Fruit fly (Drosophila melanogaster) whole organism, embryonic: Measurements from ENCODE around the gene CG13690.
A peak's percentile ranks its signal among the peaks of the same experiment; 100 is the strongest.

Experiments
- ATbp ChIP-seq: fragments of 200-800 bp; sonication (Bioruptor generic); optimal IDR thresholded peaks from 2 replicates; lab custom pipeline; 2017; ENCODE audit warnings: missing biosample characterization, mild to moderate bottlenecking, missing genetic modification characterization, missing genetic modification reagents
- CG10321 ChIP-seq: fragments of 200-800 bp; sonication (Bioruptor generic); IDR thresholded peaks from 2 replicates; pipeline ENCODE4 v1.3.6; 2022; ENCODE audit warnings: missing biosample characterization, missing genetic modification characterization
- CG10431 ChIP-seq: fragments of 200-800 bp; sonication (Bioruptor generic); optimal IDR thresholded peaks from 3 replicates; lab custom pipeline; 2018; ENCODE audit warnings: missing biosample characterization, mild to moderate bottlenecking, missing genetic modification characterization
- CG11456 ChIP-seq: fragments of 200-800 bp; sonication (Bioruptor generic); IDR thresholded peaks from 3 replicates; pipeline ENCODE4 v1.3.6; 2022; ENCODE audit warnings: missing biosample characterization, missing genetic modification characterization
- CG12219 ChIP-seq: fragments of 200-800 bp; sonication (Bioruptor generic); optimal IDR thresholded peaks from 3 replicates; lab custom pipeline; 2018; ENCODE audit warnings: missing biosample characterization, mild to moderate bottlenecking, missing genetic modification characterization
- CG12391 ChIP-seq: fragments of 200-800 bp; sonication (Bioruptor generic); optimal IDR thresholded peaks from 3 replicates; lab custom pipeline; 2018; ENCODE audit warnings: missing biosample characterization, mild to moderate bottlenecking, missing genetic modification characterization, moderate library complexity
- CG14965 ChIP-seq: fragments of 200-800 bp; sonication (Bioruptor generic); optimal IDR thresholded peaks from 2 replicates; lab custom pipeline; 2016; ENCODE audit warnings: missing biosample characterization, missing genetic modification characterization, borderline replicate concordance
- CG15073 ChIP-seq: fragments of 200-800 bp; sonication (Bioruptor generic); optimal IDR thresholded peaks from 2 replicates; lab custom pipeline; 2016; ENCODE audit warnings: missing biosample characterization, missing genetic modification characterization
- CG17568 ChIP-seq: fragments of 200-800 bp; sonication (Bioruptor generic); optimal IDR thresholded peaks from 2 replicates; lab custom pipeline; 2018; ENCODE audit warnings: missing biosample characterization, mild to moderate bottlenecking, missing genetic modification characterization, moderate library complexity
- CG2875 ChIP-seq: fragments of 200-800 bp; sonication (Bioruptor generic); optimal IDR thresholded peaks from 2 replicates; lab custom pipeline; 2017; ENCODE audit warnings: missing biosample characterization, mild to moderate bottlenecking, missing genetic modification characterization, missing genetic modification reagents
- CG31224 ChIP-seq: fragments of 200-800 bp; sonication (Bioruptor generic); IDR thresholded peaks from 2 replicates; pipeline ENCODE4 v1.3.6; 2022; ENCODE audit warnings: missing biosample characterization, missing genetic modification characterization
- CG3281 ChIP-seq: fragments of 200-800 bp; sonication (Bioruptor generic); optimal IDR thresholded peaks from 3 replicates; lab custom pipeline; 2017; ENCODE audit warnings: missing biosample characterization, mild to moderate bottlenecking, missing genetic modification characterization
- CG3407 ChIP-seq: fragments of 200-800 bp; sonication (Bioruptor generic); optimal IDR thresholded peaks from 2 replicates; lab custom pipeline; 2018; ENCODE audit warnings: missing biosample characterization, mild to moderate bottlenecking, missing genetic modification characterization
- CG4617 ChIP-seq: fragments of 200-800 bp; sonication (Bioruptor generic); optimal IDR thresholded peaks from 3 replicates; lab custom pipeline; 2016; ENCODE audit warnings: missing biosample characterization, missing genetic modification characterization, borderline replicate concordance
- CG6791 ChIP-seq: fragments of 200-800 bp; sonication (Bioruptor generic); IDR thresholded peaks from 3 replicates; pipeline ENCODE4 v1.3.6; 2022; ENCODE audit warnings: missing biosample characterization, missing genetic modification characterization; ENCODE audit not compliant: partially characterized antibody
- CG6854 ChIP-seq: fragments of 200-800 bp; sonication (Bioruptor generic); optimal IDR thresholded peaks from 3 replicates; lab custom pipeline; 2017; ENCODE audit warnings: missing biosample characterization, mild to moderate bottlenecking, missing genetic modification characterization
- CG9609 ChIP-seq: fragments of 200-800 bp; sonication (Bioruptor generic); optimal IDR thresholded peaks from 3 replicates; lab custom pipeline; 2016; ENCODE audit warnings: missing biosample characterization, missing genetic modification characterization
- CG9817 ChIP-seq: fragments of 200-800 bp; sonication (Bioruptor generic); optimal IDR thresholded peaks from 2 replicates; lab custom pipeline; 2018; ENCODE audit warnings: missing biosample characterization, mild to moderate bottlenecking, missing genetic modification characterization, moderate library complexity
- Camta ChIP-seq: fragments of 200-800 bp; sonication (Bioruptor generic); optimal IDR thresholded peaks from 2 replicates; lab custom pipeline; 2016; ENCODE audit warnings: missing biosample characterization, missing genetic modification characterization
- D ChIP-seq, 2 experiments: fragments of 200-800 bp in 1 of 2; fragments of >200 bp in 1 of 2; sonication (Bioruptor generic) in 1 of 2; optimal IDR thresholded peaks; 2 replicates in 1 of 2; 3 replicates in 1 of 2; lab custom pipeline; 2017; ENCODE audit warnings: mild to moderate bottlenecking in 1 of 2, missing biosample characterization in 1 of 2, missing genetic modification characterization in 1 of 2, missing genetic modification reagents in 1 of 2
- Doc3 ChIP-seq: fragments of 200-800 bp; sonication (Bioruptor generic); IDR thresholded peaks from 3 replicates; pipeline ENCODE4 v1.3.6; 2022; ENCODE audit warnings: missing biosample characterization, missing genetic modification characterization; ENCODE audit not compliant: partially characterized antibody
- Eip74EF ChIP-seq, 2 experiments: fragments of 200-800 bp in 1 of 2; fragments of >200 bp in 1 of 2; sonication (Bioruptor generic) in 1 of 2; optimal IDR thresholded peaks; 2 replicates each; lab custom pipeline; 2017 to 2019; ENCODE audit warnings: missing biosample characterization in 2 of 2, missing genetic modification characterization in 2 of 2, mild to moderate bottlenecking in 1 of 2, moderate library complexity in 1 of 2
- Ets65A ChIP-seq: fragments of 200-800 bp; sonication (Bioruptor generic); peaks from one replicate; lab custom pipeline; 2016; ENCODE audit warnings: missing biosample characterization, missing genetic modification characterization
- GATAe ChIP-seq: fragments of 200-800 bp; sonication (Bioruptor generic); conservative IDR thresholded peaks from 2 replicates; pipeline ENCODE4 v1.3.6; 2022; ENCODE audit warnings: missing biosample characterization, missing genetic modification characterization
- Nf-YC ChIP-seq: fragments of 200-800 bp; optimal IDR thresholded peaks from 3 replicates; lab custom pipeline; 2019; ENCODE audit warnings: missing biosample characterization, mild to moderate bottlenecking, missing genetic modification characterization, moderate library complexity
- Ravus ChIP-seq: fragments of 200-800 bp; sonication (Bioruptor generic); IDR thresholded peaks from 2 replicates; pipeline ENCODE4 v1.3.6; 2022; ENCODE audit warnings: missing biosample characterization, missing genetic modification characterization
- Sox102F ChIP-seq: fragments of 200-800 bp; sonication (Bioruptor generic); optimal IDR thresholded peaks from 2 replicates; lab custom pipeline; 2018; ENCODE audit warnings: missing biosample characterization, mild to moderate bottlenecking, missing genetic modification characterization, moderate library complexity
- Sry-δ ChIP-seq: fragments of 200-800 bp; sonication (Bioruptor generic); optimal IDR thresholded peaks from 2 replicates; lab custom pipeline; 2016; ENCODE audit warnings: missing biosample characterization, missing genetic modification characterization
- Stat92E ChIP-seq, 3 experiments: fragments of >200 bp in 2 of 3; fragments of 200-800 bp in 1 of 3; sonication (Bioruptor generic) in 1 of 3; optimal IDR thresholded peaks; 2 replicates each; lab custom pipeline; 2017 to 2019; ENCODE audit warnings: missing biosample characterization in 3 of 3, missing genetic modification characterization in 3 of 3, mild to moderate bottlenecking in 1 of 3, moderate library complexity in 1 of 3
- Xbp1 ChIP-seq: fragments of 200-800 bp; sonication (Bioruptor generic); optimal IDR thresholded peaks from 3 replicates; lab custom pipeline; 2016; ENCODE audit warnings: missing biosample characterization, mild to moderate bottlenecking, missing genetic modification characterization
- al ChIP-seq: fragments of 200-800 bp; sonication (Bioruptor generic); IDR thresholded peaks from 2 replicates; pipeline ENCODE4 v1.3.6; 2022; ENCODE audit warnings: missing biosample characterization, missing genetic modification characterization
- ap ChIP-seq: fragments of 200-800 bp; sonication (Bioruptor generic); IDR thresholded peaks from 2 replicates; pipeline ENCODE4 v1.3.6; 2022; ENCODE audit warnings: missing biosample characterization, missing genetic modification characterization
- ase ChIP-seq: fragments of 200-800 bp; sonication (Bioruptor generic); IDR thresholded peaks from 3 replicates; pipeline ENCODE4 v1.3.6; 2022; ENCODE audit warnings: missing biosample characterization, missing genetic modification characterization
- ato ChIP-seq: fragments of 200-800 bp; sonication (Bioruptor generic); IDR thresholded peaks from 2 replicates; pipeline ENCODE4 v1.3.6; 2022; ENCODE audit warnings: missing biosample characterization, missing genetic modification characterization; ENCODE audit not compliant: partially characterized antibody
- bcd ChIP-seq: fragments of 200-800 bp; sonication (Bioruptor generic); optimal IDR thresholded peaks from 2 replicates; lab custom pipeline; 2017; ENCODE audit warnings: missing biosample characterization, mild to moderate bottlenecking, missing genetic modification characterization
- br ChIP-seq: fragments of >200 bp; optimal IDR thresholded peaks from 2 replicates; lab custom pipeline; 2017
- cwo ChIP-seq: fragments of 200-800 bp; sonication (Bioruptor generic); optimal IDR thresholded peaks from 3 replicates; lab custom pipeline; 2017; ENCODE audit warnings: missing biosample characterization, missing genetic modification characterization, mild to moderate bottlenecking, moderate library complexity, missing genetic modification reagents
- dati ChIP-seq: fragments of 200-800 bp; sonication (Bioruptor generic); IDR thresholded peaks from 2 replicates; pipeline ENCODE4 v1.3.6; 2022; ENCODE audit warnings: missing biosample characterization, missing genetic modification characterization
- dimm ChIP-seq: fragments of 200-800 bp; sonication (Bioruptor generic); IDR thresholded peaks from 2 replicates; pipeline ENCODE4 v1.3.6; 2022; ENCODE audit warnings: missing biosample characterization, missing genetic modification characterization
- fd3F ChIP-seq: fragments of 200-800 bp; sonication (Bioruptor generic); optimal IDR thresholded peaks from 2 replicates; lab custom pipeline; 2018; ENCODE audit warnings: missing biosample characterization, mild to moderate bottlenecking, missing genetic modification characterization, moderate library complexity
- mld ChIP-seq: fragments of 200-800 bp; sonication (Bioruptor generic); IDR thresholded peaks from 3 replicates; pipeline ENCODE4 v1.3.6; 2022; ENCODE audit warnings: missing biosample characterization, missing genetic modification characterization; ENCODE audit not compliant: partially characterized antibody
- nerfin-2 ChIP-seq: fragments of 200-800 bp; sonication (Bioruptor generic); IDR thresholded peaks from 2 replicates; pipeline ENCODE4 v1.3.6; 2022; ENCODE audit warnings: missing biosample characterization, missing genetic modification characterization; ENCODE audit not compliant: partially characterized antibody
- rib ChIP-seq: fragments of 200-800 bp; sonication (Bioruptor generic); IDR thresholded peaks from 2 replicates; pipeline ENCODE4 v1.3.6; 2022; ENCODE audit warnings: missing biosample characterization, missing genetic modification characterization
- slou ChIP-seq: fragments of 200-800 bp; sonication (Bioruptor generic); optimal IDR thresholded peaks from 3 replicates; lab custom pipeline; 2016; ENCODE audit warnings: missing biosample characterization, missing genetic modification characterization
- sr ChIP-seq: fragments of 200-800 bp; sonication (Bioruptor generic); IDR thresholded peaks from 3 replicates; pipeline ENCODE4 v1.3.6; 2022; ENCODE audit warnings: missing biosample characterization, missing genetic modification characterization
- unc-4 ChIP-seq: fragments of 200-800 bp; sonication (Bioruptor generic); IDR thresholded peaks from 2 replicates; pipeline ENCODE4 v1.3.6; 2022; ENCODE audit warnings: missing biosample characterization, missing genetic modification characterization; ENCODE audit not compliant: partially characterized antibody
- wor ChIP-seq: fragments of 200-800 bp; sonication (Bioruptor generic); IDR thresholded peaks from 2 replicates; pipeline ENCODE4 v1.3.6; 2022; ENCODE audit warnings: missing biosample characterization, missing genetic modification characterization

Gene CG13690

dm6 chr2L:430820-431628, 11.6 kb upstream of the CG13690 start, which contains the start of gene ex (continued):
- TF ChIP-seq Ravus (GFP tag; lab: Robert Waterston, UW): no peak
- peak; percentile 42 for TF ChIP-seq Sox102F
- TF ChIP-seq CG11456 (GFP tag; lab: Robert Waterston, UW): no peak; the same call in 2 of the 3 replicates
- TF ChIP-seq CG6791: no peak
- no peak for TF ChIP-seq ase (GFP tag; lab: Robert Waterston, UW)
- TF ChIP-seq CG17568: peak; percentile 90
- no peak for TF ChIP-seq wor
- peak in 1 of 3 experiments; percentile 10 for TF ChIP-seq Stat92E (GFP tag; optimal IDR thresholded peaks at IDR 0.05; lab: Kevin White, UChicago)
- TF ChIP-seq Eip74EF (GFP tag; optimal IDR thresholded peaks at IDR 0.05; lab: Kevin White, UChicago): peak in 1 of 2 experiments; percentile 37
- no peak for TF ChIP-seq mld (GFP tag; lab: Robert Waterston, UW)
- TF ChIP-seq ap (GFP tag; lab: Robert Waterston, UW): no peak
- peak; percentile 20 for TF ChIP-seq fd3F (GFP tag; lab: Kevin White, UChicago)
- peak; percentile 11 for TF ChIP-seq CG12391
- no peak for TF ChIP-seq Doc3 (GFP tag; lab: Robert Waterston, UW)
- TF ChIP-seq Nf-YC (tag; lab: Kevin White, UChicago): peak; percentile 33
- TF ChIP-seq CG9609 (GFP tag; lab: Kevin White, UChicago): no peak
- TF ChIP-seq CG6854: peak; percentile 58
- peak; percentile 47; the same call in 1 of the 2 replicates for TF ChIP-seq CG10321
- peak; percentile 73 for TF ChIP-seq CG3407
- no peak for TF ChIP-seq CG15073 (GFP tag; lab: Kevin White, UChicago)
- TF ChIP-seq Ets65A (GFP tag; lab: Kevin White, UChicago): no peak
- TF ChIP-seq rib (GFP tag; lab: Robert Waterston, UW): peak; percentile 66
- no peak for TF ChIP-seq dati (GFP tag; lab: Robert Waterston, UW)
- peak; percentile 65 for TF ChIP-seq CG3281 (GFP tag; lab: Kevin White, UChicago)
- no peak for TF ChIP-seq dimm
- peak; percentile 4 for TF ChIP-seq Camta (GFP tag; lab: Kevin White, UChicago)
- TF ChIP-seq ato (GFP tag; lab: Robert Waterston, UW): peak; percentile 48; the same call in 1 of the 2 replicates
- TF ChIP-seq CG31224 (GFP tag; lab: Robert Waterston, UW): no peak
- no peak for TF ChIP-seq GATAe (GFP tag; lab: Robert Waterston, UW)
- no peak for TF ChIP-seq br (lab: Kevin White, UChicago)
- peak; percentile 40 for TF ChIP-seq cwo
- TF ChIP-seq bcd (GFP tag; lab: Kevin White, UChicago): peak; percentile 41
- no peak for TF ChIP-seq slou (GFP tag; lab: Kevin White, UChicago)
- TF ChIP-seq Xbp1 (GFP tag; lab: Kevin White, UChicago): no peak
- peak; percentile 14 for TF ChIP-seq CG14965 (GFP tag; lab: Kevin White, UChicago)
- TF ChIP-seq Sry-δ (GFP tag; lab: Kevin White, UChicago): no peak
- TF ChIP-seq sr (GFP tag; lab: Robert Waterston, UW): 0 out of 3 replicates have a peak, but pooled peaks have one; percentile 21
- peak; percentile 13 for TF ChIP-seq CG9817 (tag; lab: Kevin White, UChicago)
- peak; percentile 90 for TF ChIP-seq ATbp (GFP tag; lab: Kevin White, UChicago)
- no peak for TF ChIP-seq nerfin-2
- no peak for TF ChIP-seq CG4617 (GFP tag; lab: Kevin White, UChicago)
- peak; percentile 66 for TF ChIP-seq CG10431 (GFP tag; lab: Kevin White, UChicago)
- peak; percentile 81 for TF ChIP-seq CG12219 (GFP tag; lab: Kevin White, UChicago)
- TF ChIP-seq CG2875 (GFP tag; lab: Kevin White, UChicago): peak; percentile 80
- TF ChIP-seq D (optimal IDR thresholded peaks at IDR 0.05; lab: Kevin White, UChicago): no peak
- peak; percentile 14 for TF ChIP-seq D (GFP tag; optimal IDR thresholded peaks at IDR 0.05; lab: Kevin White, UChicago)
- no peak for TF ChIP-seq unc-4 (GFP tag; lab: Robert Waterston, UW)
- no peak for TF ChIP-seq al (GFP tag; lab: Robert Waterston, UW)
